Worm (Caenorhabditis elegans) whole organism, late embryonic: ENCODE data around the gene R11H6.4.

ENCODE experiments used
- C08G9.2 ChIP-seq: sonication (generic microtip); optimal IDR thresholded peaks from 2 replicates; lab custom pipeline; 2016; ENCODE audit warnings: mild to moderate bottlenecking, missing genetic modification characterization, moderate library complexity, missing compliant biosample characterization
- ama-1 ChIP-seq: fragments of 150-350 bp; optimal IDR thresholded peaks from 2 replicates; lab custom pipeline; 2014
- ceh-24 ChIP-seq: sonication (generic microtip); optimal IDR thresholded peaks from 2 replicates; lab custom pipeline; 2016; ENCODE audit warnings: mild to moderate bottlenecking, missing genetic modification characterization, missing compliant biosample characterization
- hlh-15 ChIP-seq: sonication (generic microtip); optimal IDR thresholded peaks from 2 replicates; lab custom pipeline; 2016; ENCODE audit warnings: missing genetic modification characterization, missing compliant biosample characterization
- nhr-11 ChIP-seq: fragments of 150-350 bp; optimal IDR thresholded peaks from 2 replicates; lab custom pipeline; 2014; ENCODE audit warnings: missing biosample characterization, missing genetic modification characterization
- pag-3 ChIP-seq: sonication (generic microtip); optimal IDR thresholded peaks from 2 replicates; lab custom pipeline; 2016; ENCODE audit warnings: missing compliant biosample characterization, missing genetic modification characterization, borderline replicate concordance
- pqm-1 ChIP-seq: sonication (generic microtip); optimal IDR thresholded peaks from 2 replicates; lab custom pipeline; 2016; ENCODE audit warnings: missing genetic modification characterization, missing compliant biosample characterization
- unc-55 ChIP-seq: sonication (generic microtip); optimal IDR thresholded peaks from 2 replicates; lab custom pipeline; 2017; ENCODE audit warnings: missing biosample characterization, missing genetic modification reagents, missing genetic modification characterization

DNA sequence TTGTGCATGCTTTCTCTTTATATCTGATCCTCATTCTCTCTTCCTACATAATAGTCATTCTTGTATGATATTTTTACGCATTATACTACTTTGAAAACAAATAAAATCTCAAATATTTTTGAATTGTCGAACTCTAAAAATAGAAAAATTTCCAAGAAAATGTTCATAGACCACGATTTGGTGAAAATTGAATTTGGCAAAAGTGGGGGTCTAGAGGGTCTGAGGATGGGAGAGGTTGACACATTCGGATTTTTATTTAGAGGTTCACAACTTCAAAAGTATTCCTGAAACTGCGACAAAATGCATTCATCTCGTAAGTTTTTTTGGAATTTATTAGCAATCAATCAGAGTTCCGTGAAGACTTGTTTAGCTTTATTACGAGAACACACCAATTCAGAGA, 9.8 kb upstream of the R11H6.4 start, which contains the start of gene glb-22:
- TF ChIP-seq C08G9.2 (tag; lab: Kevin White, UChicago) (no peak), hlh-15 (no peak), ama-1 (lab: Kevin White, UChicago) (no peak), pqm-1 (tag; lab: Kevin White, UChicago) (no peak), unc-55 (no peak), nhr-11 (tag; lab: Kevin White, UChicago) (no peak), ceh-24 (no peak), pag-3 (tag; lab: Kevin White, UChicago) (no peak)
